Worm (Caenorhabditis elegans) whole organism, L4 larva: ENCODE measurements around the gene ztf-1.
A peak's percentile ranks its signal among the peaks of the same experiment; 100 is the strongest.

Experiments used
- F44E2.7 ChIP-seq: fragments of 200-800 bp; sonication (Bioruptor generic); IDR thresholded peaks from 2 replicates; pipeline ENCODE4 v2.1.2; 2022; ENCODE audit warnings: missing genetic modification characterization, missing compliant biosample characterization
- Y48G9A.11 ChIP-seq: fragments of 200-800 bp; sonication (Bioruptor generic); IDR thresholded peaks from 2 replicates; pipeline ENCODE4 v1.3.6; 2022; ENCODE audit warnings: missing genetic modification reagents, missing genetic modification characterization, missing compliant biosample characterization
- ZK337.2 ChIP-seq: fragments of 200-800 bp; sonication (Bioruptor generic); IDR thresholded peaks from 2 replicates; pipeline ENCODE4 v1.3.6; 2022; ENCODE audit warnings: missing genetic modification reagents, missing genetic modification characterization, missing compliant biosample characterization
- ZK546.5 ChIP-seq, 2 experiments: sonication (generic microtip); optimal IDR thresholded peaks; 2 replicates each; lab custom pipeline; 2017; ENCODE audit warnings: missing biosample characterization in 2 of 2, missing genetic modification characterization in 2 of 2
- aha-1 ChIP-seq: fragments of 150-350 bp; peaks from one replicate; lab custom pipeline; 2014; ENCODE audit warnings: missing biosample characterization, missing genetic modification characterization
- arid-1 ChIP-seq: fragments of 200-800 bp; sonication (Bioruptor generic); conservative IDR thresholded peaks from 2 replicates; pipeline ENCODE4 v1.3.6; 2022; ENCODE audit warnings: missing genetic modification reagents, missing genetic modification characterization, missing compliant biosample characterization
- ceh-20 ChIP-seq: fragments of 200-800 bp; sonication (Bioruptor generic); IDR thresholded peaks from 2 replicates; pipeline ENCODE4 v1.3.6; 2022; ENCODE audit warnings: missing genetic modification reagents, missing genetic modification characterization, missing compliant biosample characterization
- cey-2 ChIP-seq: sonication (generic microtip); optimal IDR thresholded peaks from 3 replicates; lab custom pipeline; 2017; ENCODE audit warnings: missing genetic modification characterization, mild to moderate bottlenecking, missing compliant biosample characterization, antibody characterized with exemption, borderline replicate concordance; ENCODE audit not compliant: insufficient read depth
- ctbp-1 ChIP-seq: fragments of 200-800 bp; sonication (Bioruptor generic); IDR thresholded peaks from 2 replicates; pipeline ENCODE4 v1.3.6; 2022; ENCODE audit warnings: missing genetic modification reagents, missing genetic modification characterization, missing compliant biosample characterization
- dmd-6 ChIP-seq: fragments of 200-800 bp; sonication (Bioruptor generic); IDR thresholded peaks from 2 replicates; pipeline ENCODE4 v1.3.6; 2022; ENCODE audit warnings: missing genetic modification reagents, missing genetic modification characterization, missing compliant biosample characterization
- dpl-1 ChIP-seq: fragments of 150-350 bp; optimal IDR thresholded peaks from 2 replicates; lab custom pipeline; 2014; ENCODE audit warnings: missing biosample characterization, missing genetic modification reagents, missing genetic modification characterization
- duxl-1 ChIP-seq: sonication (generic microtip); optimal IDR thresholded peaks from 2 replicates; lab custom pipeline; 2016; ENCODE audit warnings: mild to moderate bottlenecking, missing genetic modification characterization, moderate library complexity, missing compliant biosample characterization; ENCODE audit not compliant: poor library complexity
- dve-1 ChIP-seq: sonication (generic microtip); optimal IDR thresholded peaks from 2 replicates; lab custom pipeline; 2017; ENCODE audit warnings: antibody characterized with exemption, mild to moderate bottlenecking, missing genetic modification characterization, missing compliant biosample characterization; ENCODE audit not compliant: insufficient read depth
- egl-27 ChIP-seq: sonication (generic microtip); optimal IDR thresholded peaks from 3 replicates; lab custom pipeline; 2017; ENCODE audit warnings: missing biosample characterization, missing genetic modification reagents, missing genetic modification characterization
- egl-43 ChIP-seq: fragments of 200-800 bp; sonication (Bioruptor generic); IDR thresholded peaks from 2 replicates; pipeline ENCODE4 v1.3.6; 2022; ENCODE audit warnings: missing genetic modification reagents, missing genetic modification characterization, missing compliant biosample characterization
- gei-8 ChIP-seq: fragments of 200-800 bp; sonication (Bioruptor generic); optimal IDR thresholded peaks from 2 replicates; lab custom pipeline; 2018; ENCODE audit warnings: mild to moderate bottlenecking, missing genetic modification characterization, missing compliant biosample characterization
- hif-1 ChIP-seq, 2 experiments: sonication (generic microtip); optimal IDR thresholded peaks; 2 replicates each; lab custom pipeline; 2016 to 2017; ENCODE audit warnings: missing compliant biosample characterization in 2 of 2, missing genetic modification characterization in 2 of 2, missing genetic modification reagents in 2 of 2, missing genotype in 2 of 2, mild to moderate bottlenecking in 1 of 2
- hlh-11 ChIP-seq: fragments of 200-800 bp; sonication (Bioruptor generic); optimal IDR thresholded peaks from 2 replicates; lab custom pipeline; 2018; ENCODE audit warnings: mild to moderate bottlenecking, missing genetic modification characterization, missing compliant biosample characterization
- hlh-30 ChIP-seq: sonication (generic microtip); optimal IDR thresholded peaks from 2 replicates; lab custom pipeline; 2017; ENCODE audit warnings: antibody characterized with exemption, mild to moderate bottlenecking, missing genetic modification characterization, missing compliant biosample characterization; ENCODE audit not compliant: insufficient read depth
- hmg-1.1 ChIP-seq: fragments of 200-800 bp; sonication (Bioruptor generic); IDR thresholded peaks from 2 replicates; pipeline ENCODE4 v1.3.6; 2022; ENCODE audit warnings: missing genetic modification reagents, missing genetic modification characterization, missing compliant biosample characterization
- jun-1 ChIP-seq: fragments of 150-350 bp; optimal IDR thresholded peaks from 2 replicates; lab custom pipeline; 2014; ENCODE audit warnings: missing biosample characterization, missing genetic modification reagents, missing genetic modification characterization
- lin-39 ChIP-seq: fragments of 150-350 bp; optimal IDR thresholded peaks from 2 replicates; lab custom pipeline; 2014; ENCODE audit warnings: missing biosample characterization, missing genetic modification reagents, missing genetic modification characterization
- lsy-2 ChIP-seq, 2 experiments: fragments of 150-350 bp in 1 of 2; sonication (generic microtip) in 1 of 2; optimal IDR thresholded peaks; 2 replicates each; lab custom pipeline; 2014 to 2017; ENCODE audit warnings: missing biosample characterization in 2 of 2, missing genetic modification characterization in 2 of 2
- mdl-1 ChIP-seq, 2 experiments: fragments of 150-350 bp in 1 of 2; sonication (generic microtip) in 1 of 2; optimal IDR thresholded peaks; 2 replicates each; lab custom pipeline; 2014 to 2017; ENCODE audit warnings: missing biosample characterization in 2 of 2, missing genetic modification characterization in 2 of 2
- mep-1 ChIP-seq: fragments of 150-350 bp; sonication (generic microtip); optimal IDR thresholded peaks from 3 replicates; lab custom pipeline; 2014; ENCODE audit warnings: missing biosample characterization, missing genetic modification characterization
- mes-2 ChIP-seq: sonication (generic microtip); optimal IDR thresholded peaks from 2 replicates; lab custom pipeline; 2016; ENCODE audit warnings: missing genotype, mild to moderate bottlenecking, missing genetic modification characterization, missing compliant biosample characterization; ENCODE audit not compliant: poor library complexity, severe bottlenecking
- mxl-3 ChIP-seq: fragments of 200-800 bp; sonication (Bioruptor generic); optimal IDR thresholded peaks from 2 replicates; lab custom pipeline; 2018; ENCODE audit warnings: mild to moderate bottlenecking, missing genetic modification characterization, missing compliant biosample characterization
- nhr-10 ChIP-seq: fragments of 150-350 bp; optimal IDR thresholded peaks from 2 replicates; lab custom pipeline; 2014; ENCODE audit warnings: missing biosample characterization, missing genetic modification characterization
- nhr-11 ChIP-seq: fragments of 150-350 bp; optimal IDR thresholded peaks from 2 replicates; lab custom pipeline; 2014; ENCODE audit warnings: missing biosample characterization, missing genetic modification characterization
- nhr-111 ChIP-seq: fragments of 200-800 bp; sonication (Bioruptor generic); optimal IDR thresholded peaks from 2 replicates; lab custom pipeline; 2018; ENCODE audit warnings: mild to moderate bottlenecking, missing genetic modification characterization, missing compliant biosample characterization
- nhr-28 ChIP-seq: fragments of 150-350 bp; optimal IDR thresholded peaks from 2 replicates; lab custom pipeline; 2014; ENCODE audit warnings: missing biosample characterization, missing genetic modification characterization
- nhr-42 ChIP-seq: fragments of 200-800 bp; sonication (Bioruptor generic); IDR thresholded peaks from 2 replicates; pipeline ENCODE4 v1.3.6; 2022; ENCODE audit warnings: missing genetic modification characterization, missing compliant biosample characterization
- nhr-77 ChIP-seq: fragments of 150-350 bp; optimal IDR thresholded peaks from 2 replicates; lab custom pipeline; 2014; ENCODE audit warnings: missing biosample characterization, missing genetic modification characterization
- rbr-2 ChIP-seq: sonication (generic microtip); optimal IDR thresholded peaks from 2 replicates; lab custom pipeline; 2016; ENCODE audit warnings: missing genotype, missing genetic modification characterization, missing compliant biosample characterization
- saeg-2 ChIP-seq: fragments of 200-800 bp; sonication (Bioruptor generic); IDR thresholded peaks from 2 replicates; pipeline ENCODE4 v1.3.6; 2022; ENCODE audit warnings: missing genetic modification reagents, missing genetic modification characterization, missing compliant biosample characterization
- spr-1 ChIP-seq: sonication (generic microtip); optimal IDR thresholded peaks from 2 replicates; lab custom pipeline; 2016; ENCODE audit warnings: mild to moderate bottlenecking, missing genetic modification characterization, missing compliant biosample characterization
- tra-1 ChIP-seq: fragments of 200-800 bp; sonication (Bioruptor generic); IDR thresholded peaks from 2 replicates; pipeline ENCODE4 v1.3.6; 2022; ENCODE audit warnings: missing genetic modification reagents, missing genetic modification characterization, missing compliant biosample characterization
- unc-39 ChIP-seq: sonication (generic microtip); optimal IDR thresholded peaks from 2 replicates; lab custom pipeline; 2017; ENCODE audit warnings: missing biosample characterization, missing genetic modification characterization
- unc-62 ChIP-seq, 3 experiments: fragments of 150-350 bp in 1 of 3; sonication (generic microtip); optimal IDR thresholded peaks in 2 of 3; peaks in 1 of 3; 1 replicate in 1 of 3; 2 replicates in 2 of 3; lab custom pipeline; 2014 to 2017; ENCODE audit warnings: missing biosample characterization in 3 of 3, missing genetic modification characterization in 3 of 3, missing genetic modification reagents in 3 of 3, missing genotype in 1 of 3
- vab-7 ChIP-seq: fragments of 200-800 bp; sonication (Bioruptor generic); IDR thresholded peaks from 2 replicates; pipeline ENCODE4 v1.3.6; 2022; ENCODE audit warnings: missing genetic modification reagents, missing genetic modification characterization, missing compliant biosample characterization
- zip-2 ChIP-seq: fragments of 150-350 bp; optimal IDR thresholded peaks from 2 replicates; lab custom pipeline; 2014; ENCODE audit warnings: missing biosample characterization, missing genetic modification characterization
- ztf-11 ChIP-seq: fragments of 150-350 bp; optimal IDR thresholded peaks from 2 replicates; lab custom pipeline; 2014; ENCODE audit warnings: missing biosample characterization, missing genetic modification characterization
- ztf-7 ChIP-seq: fragments of 150-350 bp; optimal IDR thresholded peaks from 2 replicates; lab custom pipeline; 2014; ENCODE audit warnings: missing biosample characterization, missing genetic modification characterization

The ztf-1 gene

DNA sequence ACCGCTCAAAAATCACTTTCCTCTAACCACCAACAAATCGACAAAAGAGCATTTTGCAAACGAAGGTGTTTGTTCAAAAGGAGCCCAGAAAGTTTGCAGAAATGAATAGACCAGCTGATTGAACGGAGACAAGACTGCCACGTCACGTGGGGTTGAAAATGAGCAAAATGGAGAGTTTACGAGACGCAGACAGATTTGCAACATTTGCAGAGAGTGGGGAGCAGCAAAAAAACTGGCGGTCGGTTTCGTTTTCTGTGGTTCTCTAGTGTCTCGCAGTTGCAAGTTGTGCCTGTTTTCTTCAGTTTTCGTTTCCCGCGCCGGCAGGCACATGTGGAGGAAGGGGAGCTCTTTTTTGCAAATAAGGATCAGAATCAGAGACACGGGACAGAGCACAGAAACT, 6.7 kb downstream of the ztf-1 start:
- TF ChIP-seq dmd-6 (GFP tag; lab: Robert Waterston, UW) (peak; percentile 81), unc-39 (no peak), ZK337.2 (GFP tag; lab: Robert Waterston, UW) (no peak), unc-62 (GFP tag; optimal IDR thresholded peaks at IDR 0.05 in 1 of 2; lab: Kevin White, UChicago) (peak in 1 of 2 experiments; percentile 62), unc-62 (tag; optimal IDR thresholded peaks at IDR 0.05; lab: Kevin White, UChicago) (no peak), duxl-1 (tag; lab: Kevin White, UChicago) (peak; percentile 22), dve-1 (tag; lab: Kevin White, UChicago) (peak; percentile 63), rbr-2 (peak; percentile 38), lsy-2 (tag; optimal IDR thresholded peaks at IDR 0.05; lab: Kevin White, UChicago) (peak in 1 of 2 experiments; percentile 63), lin-39 (no peak), ceh-20 (GFP tag; lab: Robert Waterston, UW) (peak; percentile 76; the same call in 1 of the 2 replicates), hlh-30 (peak; percentile 92), hlh-11 (tag; lab: Kevin White, UChicago) (peak; percentile 86), hif-1 (tag; optimal IDR thresholded peaks at IDR 0.05; lab: Kevin White, UChicago) (peak in 1 of 2 experiments; percentile 48), tra-1 (GFP tag; lab: Robert Waterston, UW) (0 out of 2 replicates have a peak, but pooled peaks have one; percentile 33), gei-8 (peak; percentile 78), nhr-77 (peak; percentile 78), ctbp-1 (GFP tag; lab: Robert Waterston, UW) (no peak), dpl-1 (GFP tag; lab: Kevin White, UChicago) (peak; percentile 31), vab-7 (GFP tag; lab: Robert Waterston, UW) (0 out of 2 replicates have a peak, but pooled peaks have one; percentile 10), egl-43 (0 out of 2 replicates have a peak, but pooled peaks have one; percentile 62), mes-2 (tag; lab: Kevin White, UChicago) (peak; percentile 29), nhr-28 (tag; lab: Kevin White, UChicago) (peak; percentile 78), jun-1 (tag; lab: Kevin White, UChicago) (no peak), egl-27 (tag; lab: Kevin White, UChicago) (no peak), mdl-1 (tag; optimal IDR thresholded peaks at IDR 0.05; lab: Kevin White, UChicago) (peak; percentile 2 to 95), saeg-2 (GFP tag; lab: Robert Waterston, UW) (peak; percentile 75), F44E2.7 (GFP tag; lab: Robert Waterston, UW) (peak; percentile 64; the same call in 1 of the 2 replicates), zip-2 (tag; lab: Kevin White, UChicago) (no peak), mep-1 (tag; lab: Kevin White, UChicago) (peak; percentile 56), aha-1 (peak; percentile 96), ztf-7 (tag; lab: Kevin White, UChicago) (no peak), nhr-11 (tag; lab: Kevin White, UChicago) (peak; percentile 64), mxl-3 (GFP tag; lab: Kevin White, UChicago) (peak; percentile 47), hmg-1.1 (peak; percentile 56), arid-1 (no peak)
- TF ChIP-seq, all 104 proteins: peak for 26

DNA sequence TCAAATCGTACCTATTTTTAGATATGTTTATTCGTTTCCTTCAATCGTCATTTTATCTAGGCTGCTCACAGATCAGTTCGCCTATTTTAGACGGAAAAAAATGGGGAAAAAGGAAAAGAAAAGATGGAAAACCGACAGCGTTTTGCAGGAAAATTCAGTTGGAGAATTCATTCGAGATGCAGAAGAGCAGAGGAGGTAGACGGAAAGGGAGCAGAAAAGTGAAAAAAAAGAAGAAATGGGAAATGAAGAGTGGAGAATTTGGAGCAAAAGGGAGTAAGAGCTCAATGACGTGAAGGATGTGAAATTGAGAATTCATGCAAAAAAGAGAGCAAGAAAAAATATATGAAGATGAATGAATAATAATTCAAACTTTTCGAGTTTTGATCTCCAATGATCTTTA, 7.7 kb downstream of the ztf-1 start:
- TF ChIP-seq ztf-11 (no peak), mxl-3 (GFP tag; lab: Kevin White, UChicago) (no peak), Y48G9A.11 (GFP tag; lab: Robert Waterston, UW) (no peak), arid-1 (no peak), gei-8 (no peak), nhr-111 (GFP tag; lab: Kevin White, UChicago) (no peak), cey-2 (no peak), spr-1 (tag; lab: Kevin White, UChicago) (no peak), nhr-42 (GFP tag; lab: Robert Waterston, UW) (no peak), ZK546.5 (tag; optimal IDR thresholded peaks at IDR 0.05; lab: Kevin White, UChicago) (no peak), nhr-10 (tag; lab: Kevin White, UChicago) (no peak), egl-27 (tag; lab: Kevin White, UChicago) (no peak)
